Worm (Caenorhabditis elegans) whole organism, young adult: ENCODE data around the gene H10E21.5.

Experiments
- attf-6 ChIP-seq: fragments of 200-800 bp; sonication (Bioruptor generic); IDR thresholded peaks from 2 replicates; pipeline ENCODE4 v1.3.6; 2022; ENCODE audit warnings: missing genetic modification reagents, missing genetic modification characterization, missing compliant biosample characterization
- ets-4 ChIP-seq: fragments of 200-800 bp; sonication (Bioruptor generic); optimal IDR thresholded peaks from 2 replicates; lab custom pipeline; 2018; ENCODE audit warnings: mild to moderate bottlenecking, missing genetic modification characterization, missing compliant biosample characterization
- lag-1 ChIP-seq: fragments of 200-800 bp; sonication (Bioruptor generic); IDR thresholded peaks from 2 replicates; pipeline ENCODE4 v1.3.6; 2022; ENCODE audit warnings: missing genetic modification reagents, missing genetic modification characterization, missing compliant biosample characterization
- ztf-25 ChIP-seq: fragments of 200-800 bp; sonication (Bioruptor generic); IDR thresholded peaks from 2 replicates; pipeline ENCODE4 v1.3.6; 2022; ENCODE audit warnings: missing genetic modification reagents, missing genetic modification characterization, missing compliant biosample characterization
- ztf-28 ChIP-seq: fragments of 200-800 bp; sonication (Bioruptor generic); IDR thresholded peaks from 2 replicates; pipeline ENCODE4 v1.3.6; 2022; ENCODE audit warnings: missing genetic modification reagents, missing genetic modification characterization, missing compliant biosample characterization

- TF ChIP-seq ets-4 (GFP tag; lab: Kevin White, UChicago) (no peak), attf-6 (GFP tag; lab: Robert Waterston, UW) (no peak), ztf-25 (GFP tag; lab: Robert Waterston, UW) (0 out of 2 replicates have a peak, but pooled peaks have one; percentile 64), ztf-28 (GFP tag; lab: Robert Waterston, UW) (no peak), lag-1 (GFP tag; lab: Robert Waterston, UW) (no peak)
These were observed 24.6 kb upstream of the H10E21.5 start for ce11 chrIII:48329-48728.
